Worm (Caenorhabditis elegans) whole organism, mixed stage, embryonic: Measurements from ENCODE around the gene Y69H2.1.

ENCODE experiments used
- M03D4.4 ChIP-seq: sonication (generic microtip); optimal IDR thresholded peaks from 2 replicates; lab custom pipeline; 2017; ENCODE audit warnings: mild to moderate bottlenecking, missing genetic modification characterization, missing compliant biosample characterization
- blmp-1 ChIP-seq: fragments of 150-350 bp; optimal IDR thresholded peaks from 2 replicates; lab custom pipeline; 2014; ENCODE audit warnings: missing biosample characterization, missing genetic modification characterization
- ces-1 ChIP-seq: fragments of 150-350 bp; optimal IDR thresholded peaks from 2 replicates; lab custom pipeline; 2014; ENCODE audit warnings: missing biosample characterization, missing genetic modification reagents, missing genetic modification characterization
- hlh-1 ChIP-seq: fragments of 150-350 bp; optimal IDR thresholded peaks from 2 replicates; lab custom pipeline; 2014; ENCODE audit warnings: missing biosample characterization, missing genetic modification reagents, missing genetic modification characterization
- mab-5 ChIP-seq: fragments of 150-350 bp; optimal IDR thresholded peaks from 2 replicates; lab custom pipeline; 2014; ENCODE audit warnings: missing biosample characterization, missing genetic modification characterization
- nhr-76 ChIP-seq: sonication (generic microtip); optimal IDR thresholded peaks from 2 replicates; lab custom pipeline; 2017; ENCODE audit warnings: missing biosample characterization, missing genetic modification characterization
- snpc-4 ChIP-seq: fragments of 150-350 bp; optimal IDR thresholded peaks from 2 replicates; lab custom pipeline; 2014; ENCODE audit warnings: missing biosample characterization, missing genetic modification characterization
- sptf-1 ChIP-seq: sonication (generic microtip); optimal IDR thresholded peaks from 2 replicates; lab custom pipeline; 2017; ENCODE audit warnings: mild to moderate bottlenecking, missing genetic modification characterization, moderate library complexity, missing compliant biosample characterization
- tbx-8 ChIP-seq: fragments of 200-800 bp; sonication (Bioruptor generic); optimal IDR thresholded peaks from 2 replicates; lab custom pipeline; 2018; ENCODE audit warnings: mild to moderate bottlenecking, missing genetic modification characterization, moderate library complexity, missing compliant biosample characterization
- unc-120 ChIP-seq: sonication (generic microtip); optimal IDR thresholded peaks from 2 replicates; lab custom pipeline; 2017; ENCODE audit warnings: missing genetic modification characterization, missing compliant biosample characterization; ENCODE audit not compliant: poor library complexity, severe bottlenecking
- unc-39 ChIP-seq: fragments of 150-350 bp; optimal IDR thresholded peaks from 2 replicates; lab custom pipeline; 2014; ENCODE audit warnings: missing biosample characterization, missing genetic modification characterization
- unc-62 ChIP-seq: fragments of 150-350 bp; optimal IDR thresholded peaks from 2 replicates; lab custom pipeline; 2014; ENCODE audit warnings: missing biosample characterization, missing genetic modification reagents, missing genetic modification characterization
- ztf-11 ChIP-seq: fragments of 150-350 bp; optimal IDR thresholded peaks from 2 replicates; lab custom pipeline; 2014; ENCODE audit warnings: missing biosample characterization, missing genetic modification characterization

DNA sequence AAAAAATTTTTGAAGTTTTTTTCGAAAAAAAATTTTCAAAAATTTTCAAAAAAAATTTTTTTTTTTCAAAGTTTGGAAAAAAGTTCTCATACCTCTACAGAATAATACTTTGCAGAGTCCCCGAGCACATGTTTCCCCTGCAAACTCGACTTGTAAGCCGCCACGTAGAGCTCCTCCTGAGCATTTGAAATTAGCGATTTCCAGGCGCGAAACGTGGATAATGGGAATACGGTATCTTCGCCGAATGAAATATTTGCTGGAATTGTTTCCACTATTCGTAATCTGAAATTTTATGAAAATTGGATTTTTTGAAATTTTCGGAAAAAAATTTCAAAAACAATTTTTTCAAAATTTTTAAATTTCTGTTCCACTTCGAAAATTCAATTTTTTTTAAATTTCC is 46.2 kb downstream of the Y69H2.1 start:
- TF ChIP-seq unc-120 (tag; lab: Kevin White, UChicago) (no peak), unc-39 (tag; lab: Kevin White, UChicago) (no peak), nhr-76 (no peak), ztf-11 (tag; lab: Kevin White, UChicago) (no peak), sptf-1 (tag; lab: Kevin White, UChicago) (no peak), mab-5 (tag; lab: Kevin White, UChicago) (no peak), tbx-8 (GFP tag; lab: Kevin White, UChicago) (no peak), M03D4.4 (tag; lab: Kevin White, UChicago) (no peak), snpc-4 (tag; lab: Kevin White, UChicago) (no peak), blmp-1 (tag; lab: Kevin White, UChicago) (no peak), ces-1 (GFP tag; lab: Kevin White, UChicago) (no peak), hlh-1 (tag; lab: Kevin White, UChicago) (no peak), unc-62 (no peak)
